Worm (Caenorhabditis elegans) whole organism, L4 larva: ENCODE measurements around the gene R02D3.8.
A peak's percentile ranks its signal among the peaks of the same experiment; 100 is the strongest.

Source experiments
- D1046.2 ChIP-seq: fragments of 200-800 bp; sonication (Bioruptor generic); IDR thresholded peaks from 2 replicates; pipeline ENCODE4 v1.3.6; 2022; ENCODE audit warnings: missing genetic modification characterization, missing compliant biosample characterization
- F10B5.3 ChIP-seq: sonication (generic microtip); optimal IDR thresholded peaks from 2 replicates; lab custom pipeline; 2016; ENCODE audit warnings: mild to moderate bottlenecking, missing genetic modification characterization, missing compliant biosample characterization
- F26F4.8 ChIP-seq: fragments of 200-800 bp; sonication (Bioruptor generic); conservative IDR thresholded peaks from 2 replicates; pipeline ENCODE4 v1.3.6; 2022; ENCODE audit warnings: missing genetic modification characterization, missing compliant biosample characterization
- F44E2.7 ChIP-seq: fragments of 200-800 bp; sonication (Bioruptor generic); IDR thresholded peaks from 2 replicates; pipeline ENCODE4 v2.1.2; 2022; ENCODE audit warnings: missing genetic modification characterization, missing compliant biosample characterization
- F49E8.2 ChIP-seq: sonication (generic microtip); optimal IDR thresholded peaks from 2 replicates; lab custom pipeline; 2016; ENCODE audit warnings: missing compliant biosample characterization, mild to moderate bottlenecking, missing genetic modification characterization, borderline replicate concordance
- Y105C5A.15 ChIP-seq: fragments of 200-800 bp; sonication (Bioruptor generic); IDR thresholded peaks from 2 replicates; pipeline ENCODE4 v1.3.6; 2022; ENCODE audit warnings: missing genetic modification characterization, missing compliant biosample characterization
- ZK337.2 ChIP-seq: fragments of 200-800 bp; sonication (Bioruptor generic); IDR thresholded peaks from 2 replicates; pipeline ENCODE4 v1.3.6; 2022; ENCODE audit warnings: missing genetic modification reagents, missing genetic modification characterization, missing compliant biosample characterization
- aha-1 ChIP-seq: fragments of 150-350 bp; peaks from one replicate; lab custom pipeline; 2014; ENCODE audit warnings: missing biosample characterization, missing genetic modification characterization
- aly-2 ChIP-seq: sonication (generic microtip); optimal IDR thresholded peaks from 2 replicates; lab custom pipeline; 2018; ENCODE audit warnings: missing biosample characterization, missing genetic modification characterization
- ceh-28 ChIP-seq: fragments of 150-350 bp; optimal IDR thresholded peaks from 2 replicates; lab custom pipeline; 2014; ENCODE audit warnings: missing biosample characterization, missing genetic modification reagents, missing genetic modification characterization
- ceh-44 ChIP-seq: fragments of 200-800 bp; sonication (Bioruptor generic); IDR thresholded peaks from 2 replicates; pipeline ENCODE4 v1.3.6; 2022; ENCODE audit warnings: missing genetic modification reagents, missing genetic modification characterization, missing compliant biosample characterization
- ceh-62 ChIP-seq: sonication (generic microtip); optimal IDR thresholded peaks from 2 replicates; lab custom pipeline; 2017; ENCODE audit warnings: missing biosample characterization, missing genetic modification characterization
- ctbp-1 ChIP-seq: fragments of 200-800 bp; sonication (Bioruptor generic); IDR thresholded peaks from 2 replicates; pipeline ENCODE4 v1.3.6; 2022; ENCODE audit warnings: missing genetic modification reagents, missing genetic modification characterization, missing compliant biosample characterization
- daf-12 ChIP-seq: fragments of 150-350 bp; optimal IDR thresholded peaks from 2 replicates; lab custom pipeline; 2014; ENCODE audit warnings: missing biosample characterization, missing genetic modification reagents, missing genetic modification characterization
- daf-19 ChIP-seq: fragments of 200-800 bp; sonication (Bioruptor generic); conservative IDR thresholded peaks from 2 replicates; pipeline ENCODE4 v1.3.6; 2022; ENCODE audit warnings: missing genetic modification characterization, missing compliant biosample characterization
- dmd-6 ChIP-seq: fragments of 200-800 bp; sonication (Bioruptor generic); IDR thresholded peaks from 2 replicates; pipeline ENCODE4 v1.3.6; 2022; ENCODE audit warnings: missing genetic modification reagents, missing genetic modification characterization, missing compliant biosample characterization
- dmd-9 ChIP-seq: fragments of 200-800 bp; sonication (Bioruptor generic); IDR thresholded peaks from 2 replicates; pipeline ENCODE4 v1.3.6; 2022; ENCODE audit warnings: missing genetic modification reagents, missing genetic modification characterization, missing compliant biosample characterization
- duxl-1 ChIP-seq: sonication (generic microtip); optimal IDR thresholded peaks from 2 replicates; lab custom pipeline; 2016; ENCODE audit warnings: mild to moderate bottlenecking, missing genetic modification characterization, moderate library complexity, missing compliant biosample characterization; ENCODE audit not compliant: poor library complexity
- egl-27 ChIP-seq: sonication (generic microtip); optimal IDR thresholded peaks from 3 replicates; lab custom pipeline; 2017; ENCODE audit warnings: missing biosample characterization, missing genetic modification reagents, missing genetic modification characterization
- fkh-10 ChIP-seq: fragments of 150-350 bp; optimal IDR thresholded peaks from 2 replicates; lab custom pipeline; 2014; ENCODE audit warnings: missing biosample characterization, missing genetic modification reagents, missing genetic modification characterization
- gei-8 ChIP-seq: fragments of 200-800 bp; sonication (Bioruptor generic); optimal IDR thresholded peaks from 2 replicates; lab custom pipeline; 2018; ENCODE audit warnings: mild to moderate bottlenecking, missing genetic modification characterization, missing compliant biosample characterization
- hlh-11 ChIP-seq: fragments of 200-800 bp; sonication (Bioruptor generic); optimal IDR thresholded peaks from 2 replicates; lab custom pipeline; 2018; ENCODE audit warnings: mild to moderate bottlenecking, missing genetic modification characterization, missing compliant biosample characterization
- hlh-30 ChIP-seq: sonication (generic microtip); optimal IDR thresholded peaks from 2 replicates; lab custom pipeline; 2017; ENCODE audit warnings: antibody characterized with exemption, mild to moderate bottlenecking, missing genetic modification characterization, missing compliant biosample characterization; ENCODE audit not compliant: insufficient read depth
- lin-15B ChIP-seq: fragments of 150-350 bp; sonication (generic microtip); optimal IDR thresholded peaks from 3 replicates; lab custom pipeline; 2014; ENCODE audit warnings: missing biosample characterization, missing genetic modification characterization
- lin-29 ChIP-seq: fragments of 200-800 bp; sonication (Bioruptor generic); IDR thresholded peaks from 2 replicates; pipeline ENCODE4 v1.3.6; 2022; ENCODE audit warnings: missing genetic modification reagents, missing genetic modification characterization, missing compliant biosample characterization
- lin-38 ChIP-seq: fragments of 200-800 bp; sonication (Bioruptor generic); IDR thresholded peaks from 2 replicates; pipeline ENCODE4 v1.3.6; 2022; ENCODE audit warnings: missing genetic modification reagents, missing genetic modification characterization, missing compliant biosample characterization
- lsy-2 ChIP-seq, 2 experiments: fragments of 150-350 bp in 1 of 2; sonication (generic microtip) in 1 of 2; optimal IDR thresholded peaks; 2 replicates each; lab custom pipeline; 2014 to 2017; ENCODE audit warnings: missing biosample characterization in 2 of 2, missing genetic modification characterization in 2 of 2
- madf-5 ChIP-seq, 2 experiments: fragments of 200-800 bp; sonication (Bioruptor generic); IDR thresholded peaks; 2 replicates each; pipeline ENCODE4 v1.3.6; 2022; ENCODE audit warnings: missing compliant biosample characterization in 2 of 2, missing genetic modification characterization in 2 of 2
- mdt-29 ChIP-seq: fragments of 200-800 bp; sonication (Bioruptor generic); IDR thresholded peaks from 2 replicates; pipeline ENCODE4 v1.3.6; 2022; ENCODE audit warnings: missing genetic modification reagents, missing genetic modification characterization, missing compliant biosample characterization
- mxl-2 ChIP-seq: fragments of 200-800 bp; sonication (Bioruptor generic); conservative IDR thresholded peaks from 2 replicates; pipeline ENCODE4 v1.3.6; 2022; ENCODE audit warnings: missing genetic modification reagents, missing genetic modification characterization, missing compliant biosample characterization
- mxl-3 ChIP-seq: fragments of 200-800 bp; sonication (Bioruptor generic); optimal IDR thresholded peaks from 2 replicates; lab custom pipeline; 2018; ENCODE audit warnings: mild to moderate bottlenecking, missing genetic modification characterization, missing compliant biosample characterization
- nhr-25 ChIP-seq: sonication (generic microtip); optimal IDR thresholded peaks from 2 replicates; lab custom pipeline; 2017; ENCODE audit warnings: missing genetic modification characterization, mild to moderate bottlenecking, missing compliant biosample characterization, antibody characterized with exemption, moderate library complexity, borderline replicate concordance; ENCODE audit not compliant: insufficient read depth
- nhr-28 ChIP-seq: fragments of 150-350 bp; optimal IDR thresholded peaks from 2 replicates; lab custom pipeline; 2014; ENCODE audit warnings: missing biosample characterization, missing genetic modification characterization
- nhr-41 ChIP-seq: fragments of 200-800 bp; sonication (Bioruptor generic); IDR thresholded peaks from 2 replicates; pipeline ENCODE4 v1.3.6; 2022; ENCODE audit warnings: missing genetic modification reagents, missing genetic modification characterization, missing compliant biosample characterization
- nhr-42 ChIP-seq: fragments of 200-800 bp; sonication (Bioruptor generic); IDR thresholded peaks from 2 replicates; pipeline ENCODE4 v1.3.6; 2022; ENCODE audit warnings: missing genetic modification characterization, missing compliant biosample characterization
- nhr-48 ChIP-seq: sonication (generic microtip); optimal IDR thresholded peaks from 2 replicates; lab custom pipeline; 2016; ENCODE audit warnings: mild to moderate bottlenecking, missing genetic modification characterization, missing compliant biosample characterization
- nhr-6 ChIP-seq: fragments of 150-350 bp; optimal IDR thresholded peaks from 2 replicates; lab custom pipeline; 2014; ENCODE audit warnings: missing biosample characterization, missing genetic modification characterization
- pha-4 ChIP-seq, 2 experiments: fragments of 150-350 bp in 1 of 2; fragments of 200-800 bp in 1 of 2; sonication (Bioruptor generic) in 1 of 2; IDR thresholded peaks in 1 of 2; optimal IDR thresholded peaks in 1 of 2; 2 replicates each; pipeline versions ENCODE4 v1.3.6 to Lab custom; 2014 to 2022; ENCODE audit warnings: missing genetic modification characterization in 2 of 2, missing genetic modification reagents in 2 of 2, missing biosample characterization in 1 of 2, missing compliant biosample characterization in 1 of 2
- pqm-1 ChIP-seq: sonication (generic microtip); optimal IDR thresholded peaks from 2 replicates; lab custom pipeline; 2017; ENCODE audit warnings: missing biosample characterization, missing genetic modification characterization
- saeg-2 ChIP-seq: fragments of 200-800 bp; sonication (Bioruptor generic); IDR thresholded peaks from 2 replicates; pipeline ENCODE4 v1.3.6; 2022; ENCODE audit warnings: missing genetic modification reagents, missing genetic modification characterization, missing compliant biosample characterization
- sdz-12 ChIP-seq: fragments of 200-800 bp; sonication (Bioruptor generic); optimal IDR thresholded peaks from 2 replicates; lab custom pipeline; 2018; ENCODE audit warnings: mild to moderate bottlenecking, missing genetic modification characterization, missing compliant biosample characterization
- set-16 ChIP-seq: fragments of 200-800 bp; sonication (Bioruptor generic); IDR thresholded peaks from 2 replicates; pipeline ENCODE4 v1.3.6; 2022; ENCODE audit warnings: missing genetic modification reagents, missing genetic modification characterization, missing compliant biosample characterization
- skn-1 ChIP-seq: fragments of 150-350 bp; optimal IDR thresholded peaks from 2 replicates; lab custom pipeline; 2014; ENCODE audit warnings: missing biosample characterization, missing genetic modification characterization
- tag-97 ChIP-seq: fragments of 200-800 bp; sonication (Bioruptor generic); IDR thresholded peaks from 2 replicates; pipeline ENCODE4 v1.3.6; 2022; ENCODE audit warnings: missing genetic modification characterization, missing compliant biosample characterization
- tra-1 ChIP-seq: fragments of 200-800 bp; sonication (Bioruptor generic); IDR thresholded peaks from 2 replicates; pipeline ENCODE4 v1.3.6; 2022; ENCODE audit warnings: missing genetic modification reagents, missing genetic modification characterization, missing compliant biosample characterization
- unc-130 ChIP-seq: sonication (generic microtip); optimal IDR thresholded peaks from 2 replicates; lab custom pipeline; 2016; ENCODE audit warnings: missing genetic modification reagents, missing genetic modification characterization, missing compliant biosample characterization
- unc-39 ChIP-seq: sonication (generic microtip); optimal IDR thresholded peaks from 2 replicates; lab custom pipeline; 2017; ENCODE audit warnings: missing biosample characterization, missing genetic modification characterization
- zag-1 ChIP-seq: fragments of 150-350 bp; optimal IDR thresholded peaks from 2 replicates; lab custom pipeline; 2014; ENCODE audit warnings: missing biosample characterization, missing genetic modification characterization
- zfp-3 ChIP-seq: fragments of 200-800 bp; sonication (Bioruptor generic); conservative IDR thresholded peaks from 2 replicates; pipeline ENCODE4 v1.3.6; 2022; ENCODE audit warnings: missing genetic modification reagents, missing genetic modification characterization, missing compliant biosample characterization
- zip-2 ChIP-seq: fragments of 150-350 bp; optimal IDR thresholded peaks from 2 replicates; lab custom pipeline; 2014; ENCODE audit warnings: missing biosample characterization, missing genetic modification characterization

Gene R02D3.8

ce11 chrIV:291851-292367 lies 34.9 kb upstream of the R02D3.8 start (continued):
- no peak for TF ChIP-seq F10B5.3 (tag; lab: Kevin White, UChicago)
- no peak for TF ChIP-seq madf-5 (GFP tag; IDR thresholded peaks at IDR 0.05; lab: Robert Waterston, UW)
- TF ChIP-seq nhr-42 (GFP tag; lab: Robert Waterston, UW) = 0 out of 2 replicates have a peak, but pooled peaks have one; percentile 37
- TF ChIP-seq saeg-2 (GFP tag; lab: Robert Waterston, UW) = no peak
- peak; percentile 58 for TF ChIP-seq zip-2
- no peak for TF ChIP-seq nhr-41 (GFP tag; lab: Robert Waterston, UW)
- TF ChIP-seq daf-19 = no peak
- no peak for TF ChIP-seq ceh-44 (GFP tag; lab: Robert Waterston, UW)
- no peak for TF ChIP-seq sdz-12 (GFP tag; lab: Kevin White, UChicago)
- TF ChIP-seq egl-27 (tag; lab: Kevin White, UChicago) = no peak
- no peak for TF ChIP-seq lin-15B (tag; lab: Kevin White, UChicago)
- TF ChIP-seq skn-1 = no peak
- TF ChIP-seq unc-130 (GFP tag; lab: Kevin White, UChicago) = no peak
- TF ChIP-seq zag-1 (tag; lab: Kevin White, UChicago) = no peak
- peak; percentile 96 for TF ChIP-seq nhr-28
- TF ChIP-seq pqm-1 (tag; lab: Kevin White, UChicago) = peak; percentile 97
- TF ChIP-seq F26F4.8 (GFP tag; lab: Robert Waterston, UW) = no peak
- no peak for TF ChIP-seq mxl-2 (GFP tag; lab: Robert Waterston, UW)
- no peak for TF ChIP-seq mdt-29 (GFP tag; lab: Robert Waterston, UW)
- peak; percentile 34 for TF ChIP-seq nhr-6 (tag; lab: Kevin White, UChicago)
- no peak for TF ChIP-seq duxl-1 (tag; lab: Kevin White, UChicago)
- TF ChIP-seq ctbp-1 (GFP tag; lab: Robert Waterston, UW) = no peak
- no peak for TF ChIP-seq set-16 (GFP tag; lab: Robert Waterston, UW)
- TF ChIP-seq ceh-62 (tag; lab: Kevin White, UChicago) = no peak
- peak; percentile 74 for TF ChIP-seq dmd-6 (GFP tag; lab: Robert Waterston, UW)
- peak; percentile 84 for TF ChIP-seq hlh-11
- TF ChIP-seq lin-29 (GFP tag; lab: Robert Waterston, UW) = no peak
- no peak for TF ChIP-seq daf-12 (tag; lab: Kevin White, UChicago)
- no peak for TF ChIP-seq ceh-28 (tag; lab: Kevin White, UChicago)
- TF ChIP-seq D1046.2 = no peak
- TF ChIP-seq unc-39 (tag; lab: Kevin White, UChicago) = no peak
- no peak for TF ChIP-seq nhr-25 (tag; lab: Kevin White, UChicago)
- peak; percentile 50 for TF ChIP-seq gei-8 (GFP tag; lab: Kevin White, UChicago)
- TF ChIP-seq hlh-30 (tag; lab: Kevin White, UChicago) = peak; percentile 64
- TF ChIP-seq tra-1 (GFP tag; lab: Robert Waterston, UW) = peak; percentile 49; the same call in 1 of the 2 replicates
- no peak for TF ChIP-seq aly-2 (tag; lab: Kevin White, UChicago)
- no peak for TF ChIP-seq F44E2.7 (GFP tag; lab: Robert Waterston, UW)
- TF ChIP-seq lin-38 (GFP tag; lab: Robert Waterston, UW) = 0 out of 2 replicates have a peak, but pooled peaks have one; percentile 30
- TF ChIP-seq lsy-2 (tag; optimal IDR thresholded peaks at IDR 0.05; lab: Kevin White, UChicago) = peak in 1 of 2 experiments; percentile 13
- peak; percentile 60 for TF ChIP-seq mxl-3 (GFP tag; lab: Kevin White, UChicago)
- no peak for TF ChIP-seq ZK337.2 (GFP tag; lab: Robert Waterston, UW)
- TF ChIP-seq zfp-3 (GFP tag; lab: Robert Waterston, UW) = peak; percentile 65; the same call in 1 of the 2 replicates
- TF ChIP-seq nhr-48 (tag; lab: Kevin White, UChicago) = peak; percentile 71
- no peak for TF ChIP-seq Y105C5A.15
- no peak; the same call in 1 of the 2 replicates for TF ChIP-seq pha-4 (GFP tag; IDR thresholded peaks at IDR 0.05; lab: Robert Waterston, UW)
- TF ChIP-seq pha-4 (tag; optimal IDR thresholded peaks at IDR 0.05; lab: Kevin White, UChicago) = no peak
- no peak for TF ChIP-seq F49E8.2 (tag; lab: Kevin White, UChicago)
- TF ChIP-seq fkh-10 (GFP tag; lab: Kevin White, UChicago) = no peak
- TF ChIP-seq tag-97 (GFP tag; lab: Robert Waterston, UW) = no peak
- TF ChIP-seq aha-1 (tag; lab: Kevin White, UChicago) = peak; percentile 56
- no peak for TF ChIP-seq dmd-9
